Worm (Caenorhabditis elegans) whole organism, early embryonic: ENCODE results near the gene srd-2.

Experiments
- aly-1 ChIP-seq: sonication (generic microtip); optimal IDR thresholded peaks from 2 replicates; lab custom pipeline; 2016; ENCODE audit warnings: missing genetic modification characterization, missing compliant biosample characterization
- ama-1 ChIP-seq: fragments of 150-350 bp; optimal IDR thresholded peaks from 2 replicates; lab custom pipeline; 2014
- ceh-13 ChIP-seq: fragments of 200-800 bp; sonication (Bioruptor generic); optimal IDR thresholded peaks from 2 replicates; lab custom pipeline; 2018; ENCODE audit warnings: mild to moderate bottlenecking, missing genetic modification characterization, missing compliant biosample characterization
- ets-7 ChIP-seq: sonication (generic microtip); optimal IDR thresholded peaks from 2 replicates; lab custom pipeline; 2016; ENCODE audit warnings: missing genotype, missing genetic modification characterization, missing compliant biosample characterization
- flt-1 ChIP-seq: fragments of 200-800 bp; sonication (Bioruptor generic); IDR thresholded peaks from 2 replicates; pipeline ENCODE4 v1.3.6; 2022; ENCODE audit warnings: missing genetic modification characterization, missing compliant biosample characterization
- hmbx-1 ChIP-seq: sonication (generic microtip); optimal IDR thresholded peaks from 2 replicates; lab custom pipeline; 2016; ENCODE audit warnings: mild to moderate bottlenecking, missing genetic modification characterization, missing compliant biosample characterization
- hnd-1 ChIP-seq: sonication (generic microtip); optimal IDR thresholded peaks from 2 replicates; lab custom pipeline; 2016; ENCODE audit warnings: missing genetic modification characterization, missing compliant biosample characterization
- pes-1 ChIP-seq: fragments of 200-800 bp; sonication (Bioruptor generic); IDR thresholded peaks from 2 replicates; pipeline ENCODE4 v1.3.6; 2022; ENCODE audit warnings: missing genetic modification reagents, missing genetic modification characterization, missing compliant biosample characterization
- sea-1 ChIP-seq: fragments of 200-800 bp; sonication (Bioruptor generic); conservative IDR thresholded peaks from 2 replicates; pipeline ENCODE4 v1.3.6; 2022; ENCODE audit warnings: missing genetic modification characterization, missing compliant biosample characterization
- tbx-11 ChIP-seq: fragments of 200-800 bp; sonication (Bioruptor generic); IDR thresholded peaks from 2 replicates; pipeline ENCODE4 v1.3.6; 2022; ENCODE audit warnings: missing genetic modification characterization, missing compliant biosample characterization
- tbx-37 ChIP-seq: fragments of 200-800 bp; sonication (Bioruptor generic); conservative IDR thresholded peaks from 2 replicates; pipeline ENCODE4 v1.3.6; 2022; ENCODE audit warnings: missing genetic modification reagents, missing genetic modification characterization, missing compliant biosample characterization
- tra-4 ChIP-seq: sonication (generic microtip); optimal IDR thresholded peaks from 2 replicates; lab custom pipeline; 2017; ENCODE audit warnings: missing genetic modification characterization, missing compliant biosample characterization

- TF ChIP-seq aly-1 (no peak), ama-1 (lab: Kevin White, UChicago) (no peak), ets-7 (no peak), pes-1 (no peak), sea-1 (GFP tag; lab: Robert Waterston, UW) (no peak), ceh-13 (GFP tag; lab: Kevin White, UChicago) (no peak), tbx-37 (GFP tag; lab: Robert Waterston, UW) (no peak), flt-1 (no peak), hmbx-1 (tag; lab: Kevin White, UChicago) (no peak), tbx-11 (GFP tag; lab: Robert Waterston, UW) (no peak), hnd-1 (no peak), tra-4 (no peak)
Observed at ce11 chrII:10146488-10146887, 41.2 kb downstream of the srd-2 start, which contains the start of gene pax-3.
